Worm (Caenorhabditis elegans): ENCODE data around the gene Y62H9A.12.
A peak's percentile ranks its signal among the peaks of the same experiment; 100 is the strongest.
"Not testable (repeated sequence)": the region's sequence is repeated elsewhere in the genome, so short reads cannot be mapped to it uniquely, and the experiment has no call there.

The Y62H9A.12 gene

ce11 chrX:11961103-11961502 is 47.2 kb downstream of the Y62H9A.12 start, which contains the start of gene C49F5.13:
Gene C49F5.13, plus strand, starts transcription at chrX:11961403.
- TF ChIP-seq pha-4 (tag; optimal IDR thresholded peaks at IDR 0.05); ham-2 (GFP tag; optimal IDR thresholded peaks at IDR 0.05); nhr-76 (tag; optimal IDR thresholded peaks at IDR 0.05): not testable (repeated sequence)

- TF ChIP-seq ceh-83 (GFP tag; optimal IDR thresholded peaks at IDR 0.05) (no peak), zip-8 (tag; optimal IDR thresholded peaks at IDR 0.05) (no peak), sem-2 (GFP tag; optimal IDR thresholded peaks at IDR 0.05) (no peak), pha-4 (tag; optimal IDR thresholded peaks at IDR 0.05) (no peak), cnd-1 (tag; optimal IDR thresholded peaks at IDR 0.05) (no peak), nhr-28 (tag; optimal IDR thresholded peaks at IDR 0.05) (no peak), lsy-2 (tag; optimal IDR thresholded peaks at IDR 0.05) (no peak), ceh-39 (tag; optimal IDR thresholded peaks at IDR 0.05) (no peak), elt-3 (tag; optimal IDR thresholded peaks at IDR 0.05) (no peak), M03D4.4 (tag; optimal IDR thresholded peaks at IDR 0.05) (no peak), nhr-12 (tag; optimal IDR thresholded peaks at IDR 0.05) (no peak), nhr-237 (tag; optimal IDR thresholded peaks at IDR 0.05) (no peak), sptf-1 (tag; optimal IDR thresholded peaks at IDR 0.05) (no peak), mep-1 (tag; optimal IDR thresholded peaks at IDR 0.05) (no peak), flh-1 (GFP tag; optimal IDR thresholded peaks at IDR 0.05) (no peak), bed-3 (GFP tag; optimal IDR thresholded peaks at IDR 0.05) (no peak), ztf-11 (tag; optimal IDR thresholded peaks at IDR 0.05) (no peak), mab-5 (tag; optimal IDR thresholded peaks at IDR 0.05) (no peak), blmp-1 (tag; optimal IDR thresholded peaks at IDR 0.05) (no peak), ham-2 (GFP tag; optimal IDR thresholded peaks at IDR 0.05) (no peak)
These were observed 48.3 kb downstream of the Y62H9A.12 start for ce11 chrX:11962050-11962788.

- no peak for TF ChIP-seq unc-39 (tag; optimal IDR thresholded peaks at IDR 0.05)
- peak; percentile 21 for TF ChIP-seq unc-62 (GFP tag; optimal IDR thresholded peaks at IDR 0.05)
- no peak for TF ChIP-seq unc-120 (tag; optimal IDR thresholded peaks at IDR 0.05; ENCODE audit: poor library complexity, severe bottlenecking)
- peak; percentile 91 for TF ChIP-seq elt-1 (tag; optimal IDR thresholded peaks at IDR 0.05; ENCODE audit: borderline replicate concordance, insufficient read depth)
- no peak for TF ChIP-seq ceh-43 (GFP tag; optimal IDR thresholded peaks at IDR 0.05)
- TF ChIP-seq ces-1 (GFP tag; optimal IDR thresholded peaks at IDR 0.05), result no peak
These were observed 49.7 kb downstream of the Y62H9A.12 start for ce11 chrX:11963659-11964058.

ce11 chrX:11964555-11964954 is 50.6 kb downstream of the Y62H9A.12 start:
- TF ChIP-seq blmp-1 (tag; optimal IDR thresholded peaks at IDR 0.05) (no peak), bed-3 (GFP tag; optimal IDR thresholded peaks at IDR 0.05) (no peak), lsy-2 (tag; optimal IDR thresholded peaks at IDR 0.05) (no peak), elt-1 (tag; optimal IDR thresholded peaks at IDR 0.05; ENCODE audit: borderline replicate concordance, insufficient read depth) (no peak), mab-5 (tag; optimal IDR thresholded peaks at IDR 0.05) (no peak)

ce11 chrX:11965163-11965562 is 51.2 kb downstream of the Y62H9A.12 start:
- TF ChIP-seq nhr-2 (tag; optimal IDR thresholded peaks at IDR 0.05), result no peak
- TF ChIP-seq flh-1 (GFP tag; optimal IDR thresholded peaks at IDR 0.05), result no peak
- no peak for TF ChIP-seq ceh-43 (GFP tag; optimal IDR thresholded peaks at IDR 0.05)
- no peak for TF ChIP-seq M03D4.4 (tag; optimal IDR thresholded peaks at IDR 0.05)
- no peak for TF ChIP-seq sem-2 (GFP tag; optimal IDR thresholded peaks at IDR 0.05)
- TF ChIP-seq mep-1 (tag; optimal IDR thresholded peaks at IDR 0.05), result no peak
- TF ChIP-seq nhr-12 (tag; optimal IDR thresholded peaks at IDR 0.05), result no peak
- TF ChIP-seq tbx-8 (GFP tag; optimal IDR thresholded peaks at IDR 0.05), result no peak
- TF ChIP-seq cnd-1 (tag; optimal IDR thresholded peaks at IDR 0.05), result no peak
- TF ChIP-seq ceh-39 (tag; optimal IDR thresholded peaks at IDR 0.05), result no peak
- no peak for TF ChIP-seq drap-1 (GFP tag; optimal IDR thresholded peaks at IDR 0.05)
- no peak for TF ChIP-seq nhr-28 (tag; optimal IDR thresholded peaks at IDR 0.05)
- no peak for TF ChIP-seq ham-2 (GFP tag; optimal IDR thresholded peaks at IDR 0.05)
- no peak for TF ChIP-seq nhr-237 (tag; optimal IDR thresholded peaks at IDR 0.05)
- no peak for TF ChIP-seq lin-13 (tag; optimal IDR thresholded peaks at IDR 0.05)
- no peak for TF ChIP-seq lin-32 (GFP tag; optimal IDR thresholded peaks at IDR 0.05)
- no peak for TF ChIP-seq unc-62 (GFP tag; optimal IDR thresholded peaks at IDR 0.05)
